Worm (Caenorhabditis elegans): Measurements from ENCODE around the gene spc-2.

DNA sequence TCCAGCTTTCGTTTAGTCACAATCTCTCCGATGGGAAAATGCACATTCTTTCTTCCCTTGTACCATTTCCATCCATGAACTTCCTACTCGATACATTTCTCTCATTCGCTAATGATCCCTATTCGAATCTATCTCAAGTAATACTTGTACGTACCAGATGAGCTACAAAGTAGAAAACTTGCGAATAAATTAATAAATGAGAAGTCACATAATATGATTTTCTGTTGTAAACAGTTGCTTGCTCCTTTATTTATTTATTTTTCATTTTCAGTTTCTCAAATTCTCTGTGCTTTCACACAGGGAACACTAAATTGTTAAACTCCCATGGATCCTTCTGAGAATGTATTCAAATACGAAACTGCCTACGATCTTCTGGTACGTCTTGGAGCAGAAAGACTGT, 44.5 kb downstream of the spc-2 start, which contains the start of gene rfs-1:
- no peak for TF ChIP-seq F13H6.1 (tag; optimal IDR thresholded peaks at IDR 0.05)
- no peak for TF ChIP-seq ceh-48 (tag; optimal IDR thresholded peaks at IDR 0.05)
- TF ChIP-seq hlh-15 (tag; optimal IDR thresholded peaks at IDR 0.05), result no peak
- TF ChIP-seq eyg-1 (tag; optimal IDR thresholded peaks at IDR 0.05), result no peak
- no peak for TF ChIP-seq unc-55 (GFP tag; optimal IDR thresholded peaks at IDR 0.05)
- TF ChIP-seq pros-1 (tag; optimal IDR thresholded peaks at IDR 0.05), result no peak
- TF ChIP-seq nhr-11 (tag; optimal IDR thresholded peaks at IDR 0.05), result no peak
- TF ChIP-seq K02D7.2 (tag; optimal IDR thresholded peaks at IDR 0.05), result no peak
